Worm (Caenorhabditis elegans): Measurements from ENCODE around the gene F26F12.5.
A peak's percentile ranks its signal among the peaks of the same experiment; 100 is the strongest.

The F26F12.5 gene

ce11 chrV:5838576-5839366 is 26.2 kb downstream of the F26F12.5 start, which contains the start of gene F26F12.2:
TSS of gene F26F12.2 (minus strand) at chrV:5838613.
- TF ChIP-seq ref-1 (GFP tag; conservative IDR thresholded peaks at IDR 0.05), result no peak
- TF ChIP-seq tab-1 (GFP tag; IDR thresholded peaks at IDR 0.05), result no peak
- no peak for TF ChIP-seq cog-1 (tag; optimal IDR thresholded peaks at IDR 0.05)
- TF ChIP-seq klf-2 (GFP tag; conservative IDR thresholded peaks at IDR 0.05), result no peak
- TF ChIP-seq ztf-29 (GFP tag; IDR thresholded peaks at IDR 0.05), result no peak
- no peak for TF ChIP-seq ztf-23 (GFP tag; IDR thresholded peaks at IDR 0.05)
- TF ChIP-seq flt-1 (GFP tag; IDR thresholded peaks at IDR 0.05), result no peak
- no peak for TF ChIP-seq med-1 (GFP tag; optimal IDR thresholded peaks at IDR 0.05; ENCODE audit: insufficient read depth)
- no peak for TF ChIP-seq T22C8.4 (GFP tag; IDR thresholded peaks at IDR 0.05)

- TF ChIP-seq med-1 (GFP tag; optimal IDR thresholded peaks at IDR 0.05; ENCODE audit: insufficient read depth) (no peak), ztf-23 (GFP tag; IDR thresholded peaks at IDR 0.05) (no peak), klf-2 (GFP tag; conservative IDR thresholded peaks at IDR 0.05) (no peak)
These were observed 28.4 kb downstream of the F26F12.5 start, which contains the start of gene col-140 for ce11 chrV:5836616-5836982. TSS of gene col-140 (minus strand) at chrV:5836834.

- 0 out of 2 replicates have a peak, but pooled peaks have one; percentile 17 for TF ChIP-seq tab-1 (GFP tag; IDR thresholded peaks at IDR 0.05)
- no peak for TF ChIP-seq T22C8.4 (GFP tag; IDR thresholded peaks at IDR 0.05)
- no peak for TF ChIP-seq klf-2 (GFP tag; conservative IDR thresholded peaks at IDR 0.05)
These were observed 28.9 kb downstream of the F26F12.5 start for ce11 chrV:5835979-5836615.

- TF ChIP-seq med-1 (GFP tag; optimal IDR thresholded peaks at IDR 0.05; ENCODE audit: insufficient read depth), result no peak
- no peak for TF ChIP-seq T22C8.4 (GFP tag; IDR thresholded peaks at IDR 0.05)
- TF ChIP-seq ztf-23 (GFP tag; IDR thresholded peaks at IDR 0.05), result no peak
- TF ChIP-seq flt-1 (GFP tag; IDR thresholded peaks at IDR 0.05), result no peak
- TF ChIP-seq tab-1 (GFP tag; IDR thresholded peaks at IDR 0.05), result no peak
- no peak for TF ChIP-seq klf-2 (GFP tag; conservative IDR thresholded peaks at IDR 0.05)
- TF ChIP-seq cog-1 (tag; optimal IDR thresholded peaks at IDR 0.05), result no peak
- TF ChIP-seq ref-1 (GFP tag; conservative IDR thresholded peaks at IDR 0.05), result no peak
- TF ChIP-seq ztf-29 (GFP tag; IDR thresholded peaks at IDR 0.05), result no peak
These were observed 29.6 kb downstream of the F26F12.5 start for ce11 chrV:5835397-5835796.

ce11 chrV:5833531-5833930 is 31.5 kb downstream of the F26F12.5 start, which contains the start of gene srh-76:
TSS of gene srh-76 (plus strand) at chrV:5833831.
- TF ChIP-seq T22C8.4 (GFP tag; IDR thresholded peaks at IDR 0.05) (no peak), flt-1 (GFP tag; IDR thresholded peaks at IDR 0.05) (no peak), med-1 (GFP tag; optimal IDR thresholded peaks at IDR 0.05; ENCODE audit: insufficient read depth) (no peak), tab-1 (GFP tag; IDR thresholded peaks at IDR 0.05) (no peak), ztf-29 (GFP tag; IDR thresholded peaks at IDR 0.05) (no peak), ref-1 (GFP tag; conservative IDR thresholded peaks at IDR 0.05) (no peak), cog-1 (tag; optimal IDR thresholded peaks at IDR 0.05) (no peak), ztf-23 (GFP tag; IDR thresholded peaks at IDR 0.05) (no peak), klf-2 (GFP tag; conservative IDR thresholded peaks at IDR 0.05) (no peak)

- TF ChIP-seq ztf-29 (GFP tag; IDR thresholded peaks at IDR 0.05) (no peak), ztf-23 (GFP tag; IDR thresholded peaks at IDR 0.05) (no peak), cog-1 (tag; optimal IDR thresholded peaks at IDR 0.05) (no peak), T22C8.4 (GFP tag; IDR thresholded peaks at IDR 0.05) (no peak), flt-1 (GFP tag; IDR thresholded peaks at IDR 0.05) (no peak), med-1 (GFP tag; optimal IDR thresholded peaks at IDR 0.05; ENCODE audit: insufficient read depth) (no peak), tab-1 (GFP tag; IDR thresholded peaks at IDR 0.05) (no peak), ref-1 (GFP tag; conservative IDR thresholded peaks at IDR 0.05) (no peak)
These were observed 32.2 kb downstream of the F26F12.5 start for ce11 chrV:5832799-5833198.

ce11 chrV:5831253-5831652 is 33.7 kb downstream of the F26F12.5 start:
- TF ChIP-seq ztf-23 (GFP tag; IDR thresholded peaks at IDR 0.05) (no peak), ref-1 (GFP tag; conservative IDR thresholded peaks at IDR 0.05) (no peak), tab-1 (GFP tag; IDR thresholded peaks at IDR 0.05) (no peak), flt-1 (GFP tag; IDR thresholded peaks at IDR 0.05) (no peak), ztf-29 (GFP tag; IDR thresholded peaks at IDR 0.05) (no peak), med-1 (GFP tag; optimal IDR thresholded peaks at IDR 0.05; ENCODE audit: insufficient read depth) (no peak), klf-2 (GFP tag; conservative IDR thresholded peaks at IDR 0.05) (no peak), cog-1 (tag; optimal IDR thresholded peaks at IDR 0.05) (no peak), T22C8.4 (GFP tag; IDR thresholded peaks at IDR 0.05) (no peak)

- no peak for TF ChIP-seq tab-1 (GFP tag; IDR thresholded peaks at IDR 0.05)
- TF ChIP-seq med-1 (GFP tag; optimal IDR thresholded peaks at IDR 0.05; ENCODE audit: insufficient read depth), result no peak
- no peak for TF ChIP-seq ztf-29 (GFP tag; IDR thresholded peaks at IDR 0.05)
- no peak for TF ChIP-seq klf-2 (GFP tag; conservative IDR thresholded peaks at IDR 0.05)
- no peak for TF ChIP-seq ref-1 (GFP tag; conservative IDR thresholded peaks at IDR 0.05)
- TF ChIP-seq T22C8.4 (GFP tag; IDR thresholded peaks at IDR 0.05), result no peak
- TF ChIP-seq ztf-23 (GFP tag; IDR thresholded peaks at IDR 0.05), result no peak
- no peak for TF ChIP-seq flt-1 (GFP tag; IDR thresholded peaks at IDR 0.05)
- no peak for TF ChIP-seq cog-1 (tag; optimal IDR thresholded peaks at IDR 0.05)
These were observed 38.4 kb downstream of the F26F12.5 start, which contains the start of gene let-418 for ce11 chrV:5826592-5826991. TSS of gene let-418 (plus strand) at chrV:5826833.

- TF ChIP-seq ref-1 (GFP tag; conservative IDR thresholded peaks at IDR 0.05) (no peak), cog-1 (tag; optimal IDR thresholded peaks at IDR 0.05) (no peak), T22C8.4 (GFP tag; IDR thresholded peaks at IDR 0.05) (no peak), ztf-23 (GFP tag; IDR thresholded peaks at IDR 0.05) (no peak)
These were observed 39.5 kb downstream of the F26F12.5 start for ce11 chrV:5825478-5825877.
